Worm (Caenorhabditis elegans) whole organism, late embryonic: ENCODE results near the gene F54D5.2.
A peak's percentile ranks its signal among the peaks of the same experiment; 100 is the strongest.

Source experiments
- ceh-24 ChIP-seq: sonication (generic microtip); optimal IDR thresholded peaks from 2 replicates; lab custom pipeline; 2016; ENCODE audit warnings: mild to moderate bottlenecking, missing genetic modification characterization, missing compliant biosample characterization
- ceh-30 ChIP-seq: fragments of 150-350 bp; optimal IDR thresholded peaks from 2 replicates; lab custom pipeline; 2014; ENCODE audit warnings: missing biosample characterization, missing genetic modification characterization
- ceh-9 ChIP-seq: sonication (generic microtip); optimal IDR thresholded peaks from 2 replicates; lab custom pipeline; 2016; ENCODE audit warnings: mild to moderate bottlenecking, missing genetic modification characterization, inconsistent platforms, missing compliant biosample characterization
- elt-2 ChIP-seq: sonication (generic microtip); optimal IDR thresholded peaks from 2 replicates; lab custom pipeline; 2016; ENCODE audit warnings: missing genetic modification reagents, missing genetic modification characterization, missing compliant biosample characterization
- fkh-10 ChIP-seq: fragments of 150-350 bp; optimal IDR thresholded peaks from 2 replicates; lab custom pipeline; 2014; ENCODE audit warnings: missing biosample characterization, missing genetic modification reagents, missing genetic modification characterization
- fkh-6 ChIP-seq: sonication (generic microtip); optimal IDR thresholded peaks from 2 replicates; lab custom pipeline; 2016; ENCODE audit warnings: missing genetic modification characterization, missing compliant biosample characterization
- nfya-1 ChIP-seq: sonication (generic microtip); optimal IDR thresholded peaks from 2 replicates; lab custom pipeline; 2017; ENCODE audit warnings: missing genetic modification characterization, mild to moderate bottlenecking, missing compliant biosample characterization, antibody characterized with exemption, moderate library complexity
- nhr-11 ChIP-seq: fragments of 150-350 bp; optimal IDR thresholded peaks from 2 replicates; lab custom pipeline; 2014; ENCODE audit warnings: missing biosample characterization, missing genetic modification characterization
- pag-3 ChIP-seq: sonication (generic microtip); optimal IDR thresholded peaks from 2 replicates; lab custom pipeline; 2016; ENCODE audit warnings: missing compliant biosample characterization, missing genetic modification characterization, borderline replicate concordance
- pha-4 ChIP-seq: fragments of 150-350 bp; optimal IDR thresholded peaks from 2 replicates; lab custom pipeline; 2018; ENCODE audit warnings: missing biosample characterization, missing genetic modification reagents, missing genetic modification characterization
- rnt-1 ChIP-seq: sonication (generic microtip); optimal IDR thresholded peaks from 2 replicates; lab custom pipeline; 2016; ENCODE audit warnings: missing genetic modification characterization, missing compliant biosample characterization
- tbx-2 ChIP-seq: sonication (generic microtip); optimal IDR thresholded peaks from 2 replicates; lab custom pipeline; 2016; ENCODE audit warnings: missing genetic modification characterization, missing compliant biosample characterization
- unc-86 ChIP-seq: sonication (generic microtip); optimal IDR thresholded peaks from 2 replicates; lab custom pipeline; 2016; ENCODE audit warnings: missing genetic modification characterization, missing compliant biosample characterization
- ztf-16 ChIP-seq: sonication (generic microtip); optimal IDR thresholded peaks from 2 replicates; lab custom pipeline; 2017; ENCODE audit warnings: missing genetic modification characterization, missing compliant biosample characterization

- TF ChIP-seq nhr-11 (tag; lab: Kevin White, UChicago) (no peak), ceh-24 (tag; lab: Kevin White, UChicago) (no peak), elt-2 (tag; lab: Kevin White, UChicago) (peak; percentile 30), rnt-1 (peak; percentile 28), pag-3 (tag; lab: Kevin White, UChicago) (no peak), pha-4 (tag; lab: Kevin White, UChicago) (no peak), ceh-9 (tag; lab: Kevin White, UChicago) (no peak), unc-86 (no peak), nfya-1 (tag; lab: Kevin White, UChicago) (no peak), ztf-16 (tag; lab: Kevin White, UChicago) (no peak), ceh-30 (tag; lab: Kevin White, UChicago) (peak; percentile 17), tbx-2 (tag; lab: Kevin White, UChicago) (no peak), fkh-10 (GFP tag; lab: Kevin White, UChicago) (no peak), fkh-6 (tag; lab: Kevin White, UChicago) (no peak)
These were observed 25.7 kb upstream of the F54D5.2 start, which contains the start of gene F54D5.7 for ce11 chrII:11547254-11547687.
